Worm (Caenorhabditis elegans) whole organism, early embryonic: ENCODE results near the gene K12B6.11.

Source experiments
- B0310.2 ChIP-seq: sonication (generic microtip); optimal IDR thresholded peaks from 2 replicates; lab custom pipeline; 2016; ENCODE audit warnings: mild to moderate bottlenecking, missing genetic modification characterization, missing compliant biosample characterization
- F13C5.2 ChIP-seq: sonication (generic microtip); optimal IDR thresholded peaks from 2 replicates; lab custom pipeline; 2017; ENCODE audit warnings: mild to moderate bottlenecking, missing genetic modification characterization, inconsistent platforms, missing compliant biosample characterization
- aly-1 ChIP-seq: sonication (generic microtip); optimal IDR thresholded peaks from 2 replicates; lab custom pipeline; 2016; ENCODE audit warnings: missing genetic modification characterization, missing compliant biosample characterization
- ama-1 ChIP-seq: fragments of 150-350 bp; optimal IDR thresholded peaks from 2 replicates; lab custom pipeline; 2014
- ceh-13 ChIP-seq: fragments of 200-800 bp; sonication (Bioruptor generic); optimal IDR thresholded peaks from 2 replicates; lab custom pipeline; 2018; ENCODE audit warnings: mild to moderate bottlenecking, missing genetic modification characterization, missing compliant biosample characterization
- ets-7 ChIP-seq: sonication (generic microtip); optimal IDR thresholded peaks from 2 replicates; lab custom pipeline; 2016; ENCODE audit warnings: missing genotype, missing genetic modification characterization, missing compliant biosample characterization
- flt-1 ChIP-seq: fragments of 200-800 bp; sonication (Bioruptor generic); IDR thresholded peaks from 2 replicates; pipeline ENCODE4 v1.3.6; 2022; ENCODE audit warnings: missing genetic modification characterization, missing compliant biosample characterization
- hmg-4 ChIP-seq: fragments of 200-800 bp; sonication (Bioruptor generic); optimal IDR thresholded peaks from 2 replicates; lab custom pipeline; 2018; ENCODE audit warnings: mild to moderate bottlenecking, missing genetic modification characterization, missing compliant biosample characterization
- hnd-1 ChIP-seq: sonication (generic microtip); optimal IDR thresholded peaks from 2 replicates; lab custom pipeline; 2016; ENCODE audit warnings: missing genetic modification characterization, missing compliant biosample characterization
- pes-1 ChIP-seq: fragments of 200-800 bp; sonication (Bioruptor generic); IDR thresholded peaks from 2 replicates; pipeline ENCODE4 v1.3.6; 2022; ENCODE audit warnings: missing genetic modification reagents, missing genetic modification characterization, missing compliant biosample characterization
- scrt-1 ChIP-seq: fragments of 200-800 bp; sonication (Bioruptor generic); IDR thresholded peaks from 2 replicates; pipeline ENCODE4 v1.3.6; 2022; ENCODE audit warnings: missing genetic modification characterization, missing compliant biosample characterization
- tbx-11 ChIP-seq: fragments of 200-800 bp; sonication (Bioruptor generic); IDR thresholded peaks from 2 replicates; pipeline ENCODE4 v1.3.6; 2022; ENCODE audit warnings: missing genetic modification characterization, missing compliant biosample characterization
- tbx-37 ChIP-seq: fragments of 200-800 bp; sonication (Bioruptor generic); conservative IDR thresholded peaks from 2 replicates; pipeline ENCODE4 v1.3.6; 2022; ENCODE audit warnings: missing genetic modification reagents, missing genetic modification characterization, missing compliant biosample characterization
- tra-4 ChIP-seq: sonication (generic microtip); optimal IDR thresholded peaks from 2 replicates; lab custom pipeline; 2017; ENCODE audit warnings: missing genetic modification characterization, missing compliant biosample characterization

- TF ChIP-seq flt-1 (GFP tag; lab: Robert Waterston, UW) (no peak), F13C5.2 (tag; lab: Kevin White, UChicago) (no peak), tbx-11 (GFP tag; lab: Robert Waterston, UW) (no peak), tbx-37 (GFP tag; lab: Robert Waterston, UW) (no peak), tra-4 (tag; lab: Kevin White, UChicago) (no peak), ets-7 (tag; lab: Kevin White, UChicago) (no peak), aly-1 (no peak), pes-1 (GFP tag; lab: Robert Waterston, UW) (no peak), ama-1 (lab: Kevin White, UChicago) (no peak), hmg-4 (no peak), B0310.2 (no peak), ceh-13 (GFP tag; lab: Kevin White, UChicago) (no peak), scrt-1 (GFP tag; lab: Robert Waterston, UW) (no peak), hnd-1 (no peak)
Observed at ce11 chrV:6239855-6240254, 48.9 kb upstream of the K12B6.11 start.
